Fruit fly (Drosophila melanogaster) whole organism, embryonic: ENCODE results near the gene Phs.

ENCODE experiments used
- Atf-2 ChIP-seq: fragments of 200-800 bp; sonication (Bioruptor generic); optimal IDR thresholded peaks from 2 replicates; lab custom pipeline; 2016; ENCODE audit warnings: missing biosample characterization, missing genetic modification characterization
- Bteb2 ChIP-seq: fragments of 200-800 bp; sonication (Bioruptor generic); optimal IDR thresholded peaks from 2 replicates; lab custom pipeline; 2016; ENCODE audit warnings: missing biosample characterization, missing genetic modification characterization
- CG12219 ChIP-seq: fragments of 200-800 bp; sonication (Bioruptor generic); optimal IDR thresholded peaks from 3 replicates; lab custom pipeline; 2018; ENCODE audit warnings: missing biosample characterization, mild to moderate bottlenecking, missing genetic modification characterization
- CG1233 ChIP-seq: fragments of 200-800 bp; sonication (Bioruptor generic); optimal IDR thresholded peaks from 4 replicates; lab custom pipeline; 2018; ENCODE audit warnings: missing biosample characterization, mild to moderate bottlenecking, missing genetic modification characterization
- CG13424 ChIP-seq: fragments of 200-800 bp; sonication (Bioruptor generic); optimal IDR thresholded peaks from 2 replicates; lab custom pipeline; 2019; ENCODE audit warnings: missing biosample characterization, mild to moderate bottlenecking, missing genetic modification characterization, moderate library complexity
- CG14014 ChIP-seq: fragments of 200-800 bp; sonication (Bioruptor generic); IDR thresholded peaks from 2 replicates; pipeline ENCODE4 v1.3.6; 2022; ENCODE audit warnings: missing biosample characterization, missing genetic modification characterization
- CG14860 ChIP-seq: fragments of 200-800 bp; sonication (Bioruptor generic); IDR thresholded peaks from 3 replicates; pipeline ENCODE4 v1.3.6; 2022; ENCODE audit warnings: missing biosample characterization, missing genetic modification characterization; ENCODE audit not compliant: partially characterized antibody
- CG15269 ChIP-seq: fragments of 200-800 bp; sonication (Bioruptor generic); optimal IDR thresholded peaks from 2 replicates; lab custom pipeline; 2018; ENCODE audit warnings: missing biosample characterization, mild to moderate bottlenecking, missing genetic modification characterization, moderate library complexity
- CG17328 ChIP-seq: fragments of 200-800 bp; sonication (Bioruptor generic); IDR thresholded peaks from 2 replicates; pipeline ENCODE4 v1.3.6; 2022; ENCODE audit warnings: missing biosample characterization, missing genetic modification characterization
- CG17361 ChIP-seq: fragments of 200-800 bp; sonication (Bioruptor generic); IDR thresholded peaks from 3 replicates; pipeline ENCODE4 v1.3.6; 2022; ENCODE audit warnings: missing biosample characterization, missing genetic modification characterization
- CG18262 ChIP-seq: fragments of 200-800 bp; optimal IDR thresholded peaks from 3 replicates; lab custom pipeline; 2019; ENCODE audit warnings: missing biosample characterization, mild to moderate bottlenecking, missing genetic modification characterization, moderate library complexity
- CG2678 ChIP-seq: fragments of 200-800 bp; sonication (Bioruptor generic); optimal IDR thresholded peaks from 3 replicates; lab custom pipeline; 2019; ENCODE audit warnings: missing biosample characterization, mild to moderate bottlenecking, missing genetic modification characterization, moderate library complexity
- CG31441 ChIP-seq: fragments of 200-800 bp; sonication (Bioruptor generic); IDR thresholded peaks from 2 replicates; pipeline ENCODE4 v1.3.6; 2022; ENCODE audit warnings: missing biosample characterization, missing genetic modification characterization
- CG3407 ChIP-seq: fragments of 200-800 bp; sonication (Bioruptor generic); optimal IDR thresholded peaks from 2 replicates; lab custom pipeline; 2018; ENCODE audit warnings: missing biosample characterization, mild to moderate bottlenecking, missing genetic modification characterization
- CG4328 ChIP-seq: fragments of 200-800 bp; sonication (Bioruptor generic); optimal IDR thresholded peaks from 3 replicates; lab custom pipeline; 2017; ENCODE audit warnings: missing biosample characterization, missing genetic modification reagents, missing genetic modification characterization
- CG4404 ChIP-seq: fragments of 200-800 bp; sonication (Bioruptor generic); IDR thresholded peaks from 2 replicates; pipeline ENCODE4 v1.3.6; 2022; ENCODE audit warnings: missing biosample characterization, missing genetic modification characterization
- CG5245 ChIP-seq: fragments of 200-800 bp; sonication (Bioruptor generic); optimal IDR thresholded peaks from 3 replicates; lab custom pipeline; 2016; ENCODE audit warnings: missing biosample characterization, missing genetic modification characterization
- CG6272 ChIP-seq: fragments of 200-800 bp; sonication (Bioruptor generic); IDR thresholded peaks from 2 replicates; pipeline ENCODE4 v1.3.6; 2022; ENCODE audit warnings: missing biosample characterization, missing genetic modification characterization
- CG6654 ChIP-seq: fragments of 200-800 bp; sonication (Bioruptor generic); optimal IDR thresholded peaks from 2 replicates; lab custom pipeline; 2017; ENCODE audit warnings: missing biosample characterization, mild to moderate bottlenecking, missing genetic modification characterization
- CG6689 ChIP-seq: fragments of 200-800 bp; sonication (Bioruptor generic); IDR thresholded peaks from 2 replicates; pipeline ENCODE4 v1.3.6; 2022; ENCODE audit warnings: missing biosample characterization, missing genetic modification characterization
- CG7556 ChIP-seq: fragments of 200-800 bp; sonication (Bioruptor generic); optimal IDR thresholded peaks from 2 replicates; lab custom pipeline; 2017; ENCODE audit warnings: missing biosample characterization, mild to moderate bottlenecking, missing genetic modification characterization
- CG9437 ChIP-seq: fragments of 200-800 bp; sonication (Bioruptor generic); optimal IDR thresholded peaks from 2 replicates; lab custom pipeline; 2018; ENCODE audit warnings: missing biosample characterization, mild to moderate bottlenecking, missing genetic modification characterization
- CG9727 ChIP-seq: fragments of 200-800 bp; sonication (Bioruptor generic); optimal IDR thresholded peaks from 3 replicates; lab custom pipeline; 2017; ENCODE audit warnings: missing biosample characterization, mild to moderate bottlenecking, missing genetic modification characterization
- Camta ChIP-seq: fragments of 200-800 bp; sonication (Bioruptor generic); optimal IDR thresholded peaks from 2 replicates; lab custom pipeline; 2016; ENCODE audit warnings: missing biosample characterization, missing genetic modification characterization
- Ets97D ChIP-seq: fragments of 200-800 bp; sonication (Bioruptor generic); optimal IDR thresholded peaks from 3 replicates; lab custom pipeline; 2016; ENCODE audit warnings: missing biosample characterization, missing genetic modification characterization
- Hr51 ChIP-seq, 2 experiments: fragments of 200-800 bp; sonication (Bioruptor generic); optimal IDR thresholded peaks; 2 replicates in 1 of 2; 3 replicates in 1 of 2; lab custom pipeline; 2016 to 2018; ENCODE audit warnings: missing biosample characterization in 2 of 2, missing genetic modification characterization in 2 of 2, mild to moderate bottlenecking in 1 of 2, moderate library complexity in 1 of 2
- Max ChIP-seq: fragments of 200-800 bp; sonication (Bioruptor generic); optimal IDR thresholded peaks from 2 replicates; lab custom pipeline; 2016; ENCODE audit warnings: missing biosample characterization, mild to moderate bottlenecking, missing genetic modification characterization
- Meics ChIP-seq: fragments of 200-800 bp; sonication (Bioruptor generic); optimal IDR thresholded peaks from 2 replicates; lab custom pipeline; 2017; ENCODE audit warnings: missing biosample characterization, mild to moderate bottlenecking, missing genetic modification characterization
- NC2β ChIP-seq: fragments of 200-800 bp; sonication (Bioruptor generic); optimal IDR thresholded peaks from 2 replicates; lab custom pipeline; 2016; ENCODE audit warnings: missing biosample characterization, missing genetic modification characterization
- Nf-YC ChIP-seq: fragments of 200-800 bp; optimal IDR thresholded peaks from 3 replicates; lab custom pipeline; 2019; ENCODE audit warnings: missing biosample characterization, mild to moderate bottlenecking, missing genetic modification characterization, moderate library complexity
- Oli ChIP-seq: fragments of 200-800 bp; sonication (Bioruptor generic); optimal IDR thresholded peaks from 2 replicates; lab custom pipeline; 2018; ENCODE audit warnings: missing biosample characterization, mild to moderate bottlenecking, missing genetic modification characterization, moderate library complexity
- Opbp ChIP-seq: fragments of 200-800 bp; sonication (Bioruptor generic); IDR thresholded peaks from 3 replicates; pipeline ENCODE4 v1.3.6; 2022; ENCODE audit warnings: missing biosample characterization, missing genetic modification characterization; ENCODE audit not compliant: partially characterized antibody
- Taf1 ChIP-seq: fragments of 200-800 bp; sonication (Bioruptor generic); IDR thresholded peaks from 2 replicates; pipeline ENCODE4 v1.3.6; 2022; ENCODE audit warnings: missing biosample characterization, missing genetic modification characterization
- Xrp1 ChIP-seq: fragments of 200-800 bp; sonication (Bioruptor generic); IDR thresholded peaks from 2 replicates; pipeline ENCODE4 v1.3.6; 2022; ENCODE audit warnings: missing biosample characterization, missing genetic modification characterization
- chn ChIP-seq: fragments of 200-800 bp; sonication (Bioruptor generic); optimal IDR thresholded peaks from 2 replicates; lab custom pipeline; 2016; ENCODE audit warnings: missing biosample characterization, missing genetic modification characterization
- dmrt99B ChIP-seq: fragments of 200-800 bp; sonication (Bioruptor generic); optimal IDR thresholded peaks from 2 replicates; lab custom pipeline; 2018; ENCODE audit warnings: missing biosample characterization, mild to moderate bottlenecking, missing genetic modification characterization, moderate library complexity
- dpn ChIP-seq, 2 experiments: fragments of 200-800 bp; sonication (Bioruptor generic); optimal IDR thresholded peaks; 3 replicates each; lab custom pipeline; 2016; ENCODE audit warnings: missing biosample characterization in 2 of 2, missing genetic modification characterization in 2 of 2
- gem ChIP-seq: fragments of 200-800 bp; sonication (Bioruptor generic); optimal IDR thresholded peaks from 2 replicates; lab custom pipeline; 2019; ENCODE audit warnings: missing biosample characterization, mild to moderate bottlenecking, missing genetic modification characterization, moderate library complexity
- gfzf ChIP-seq: fragments of 200-800 bp; sonication (Bioruptor generic); optimal IDR thresholded peaks from 2 replicates; lab custom pipeline; 2016; ENCODE audit warnings: missing biosample characterization, mild to moderate bottlenecking, missing genetic modification characterization, moderate library complexity
- grau ChIP-seq: fragments of 200-800 bp; optimal IDR thresholded peaks from 3 replicates; lab custom pipeline; 2019; ENCODE audit warnings: missing biosample characterization, mild to moderate bottlenecking, missing genetic modification characterization, moderate library complexity
- luna ChIP-seq: fragments of 200-800 bp; sonication (Bioruptor generic); optimal IDR thresholded peaks from 2 replicates; lab custom pipeline; 2016; ENCODE audit warnings: missing biosample characterization, missing genetic modification characterization
- nmo ChIP-seq: fragments of 200-800 bp; sonication (Bioruptor generic); optimal IDR thresholded peaks from 2 replicates; lab custom pipeline; 2018; ENCODE audit warnings: missing biosample characterization, mild to moderate bottlenecking, missing genetic modification characterization, moderate library complexity
- peb ChIP-seq: fragments of 200-800 bp; sonication (Bioruptor generic); IDR thresholded peaks from 2 replicates; pipeline ENCODE4 v1.3.6; 2022; ENCODE audit warnings: missing biosample characterization, missing genetic modification characterization
- phol ChIP-seq: fragments of 200-800 bp; sonication (Bioruptor generic); optimal IDR thresholded peaks from 3 replicates; lab custom pipeline; 2018; ENCODE audit warnings: missing biosample characterization, mild to moderate bottlenecking, missing genetic modification characterization, moderate library complexity
- pnt ChIP-seq: fragments of 200-800 bp; sonication (Bioruptor generic); optimal IDR thresholded peaks from 3 replicates; lab custom pipeline; 2016; ENCODE audit warnings: missing biosample characterization, missing genetic modification characterization
- ranshi ChIP-seq: fragments of 200-800 bp; sonication (Bioruptor generic); IDR thresholded peaks from 2 replicates; pipeline ENCODE4 v1.3.6; 2022; ENCODE audit warnings: missing biosample characterization, missing genetic modification characterization
- rib ChIP-seq: fragments of 200-800 bp; sonication (Bioruptor generic); IDR thresholded peaks from 2 replicates; pipeline ENCODE4 v1.3.6; 2022; ENCODE audit warnings: missing biosample characterization, missing genetic modification characterization
- ro ChIP-seq: fragments of 200-800 bp; sonication (Bioruptor generic); IDR thresholded peaks from 2 replicates; pipeline ENCODE4 v1.3.6; 2022; ENCODE audit warnings: missing biosample characterization, missing genetic modification characterization
- run ChIP-seq: fragments of 200-800 bp; sonication (Bioruptor generic); optimal IDR thresholded peaks from 3 replicates; lab custom pipeline; 2018; ENCODE audit warnings: missing biosample characterization, mild to moderate bottlenecking, missing genetic modification characterization
- schlank ChIP-seq: fragments of 200-800 bp; sonication (Bioruptor generic); optimal IDR thresholded peaks from 2 replicates; lab custom pipeline; 2018; ENCODE audit warnings: missing biosample characterization, mild to moderate bottlenecking, missing genetic modification characterization
- toy ChIP-seq: fragments of 200-800 bp; sonication (Bioruptor generic); IDR thresholded peaks from 2 replicates; pipeline ENCODE4 v1.3.6; 2022; ENCODE audit warnings: missing biosample characterization, missing genetic modification characterization
- wek ChIP-seq: fragments of 200-800 bp; sonication (Bioruptor generic); optimal IDR thresholded peaks from 3 replicates; lab custom pipeline; 2018; ENCODE audit warnings: missing biosample characterization, mild to moderate bottlenecking, missing genetic modification characterization, moderate library complexity

The Phs gene

DNA sequence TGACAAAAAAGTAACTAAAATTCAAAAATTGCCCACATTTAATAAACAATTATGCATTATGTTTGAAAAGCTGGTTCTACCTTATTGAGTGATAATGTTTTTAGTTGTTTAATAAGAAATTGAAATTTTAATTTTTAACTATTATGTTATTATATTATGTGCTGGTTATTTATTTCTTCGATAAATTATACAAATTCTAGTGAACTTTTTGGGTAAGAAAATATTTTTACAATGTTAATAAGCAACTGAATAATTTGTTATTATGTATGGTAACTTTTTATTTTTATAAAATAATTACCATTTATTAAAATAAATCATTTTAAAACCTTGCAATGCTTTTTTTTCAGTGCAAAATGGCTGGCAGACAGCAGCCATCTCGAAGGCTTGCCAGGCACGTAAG is 3.2 kb upstream of the Phs start:
- peak; percentile 16 for TF ChIP-seq Nf-YC
- no peak for TF ChIP-seq dpn (GFP tag; optimal IDR thresholded peaks at IDR 0.05; lab: Kevin White, UChicago)
- TF ChIP-seq run (tag; lab: Kevin White, UChicago) = no peak
- peak; percentile 40 for TF ChIP-seq CG18262 (tag; lab: Kevin White, UChicago)
- no peak for TF ChIP-seq Taf1 (GFP tag; lab: Robert Waterston, UW)
- TF ChIP-seq ro (GFP tag; lab: Robert Waterston, UW) = no peak
- no peak for TF ChIP-seq Max (GFP tag; lab: Kevin White, UChicago)
- TF ChIP-seq gfzf (GFP tag; lab: Kevin White, UChicago) = no peak
- no peak for TF ChIP-seq CG4328
- TF ChIP-seq grau = peak; percentile 50
- TF ChIP-seq peb = no peak
- no peak for TF ChIP-seq pnt (GFP tag; lab: Kevin White, UChicago)
- peak; percentile 73 for TF ChIP-seq CG2678 (tag; lab: Kevin White, UChicago)
- TF ChIP-seq dmrt99B (tag; lab: Kevin White, UChicago) = peak; percentile 27
- TF ChIP-seq CG7556 (GFP tag; lab: Kevin White, UChicago) = peak; percentile 52
- TF ChIP-seq CG3407 (GFP tag; lab: Kevin White, UChicago) = no peak
- peak; percentile 55 for TF ChIP-seq Meics (GFP tag; lab: Kevin White, UChicago)
- no peak for TF ChIP-seq CG14014 (GFP tag; lab: Robert Waterston, UW)
- TF ChIP-seq Atf-2 (GFP tag; lab: Kevin White, UChicago) = no peak
- no peak for TF ChIP-seq CG4404 (GFP tag; lab: Robert Waterston, UW)
- TF ChIP-seq chn (GFP tag; lab: Kevin White, UChicago) = no peak
- TF ChIP-seq Hr51 (GFP tag; optimal IDR thresholded peaks at IDR 0.05; lab: Kevin White, UChicago) = peak in 1 of 2 experiments; percentile 44
- no peak for TF ChIP-seq CG12219 (GFP tag; lab: Kevin White, UChicago)
- no peak for TF ChIP-seq rib (GFP tag; lab: Robert Waterston, UW)
- no peak for TF ChIP-seq wek
- no peak for TF ChIP-seq CG6689
- no peak for TF ChIP-seq CG14860 (GFP tag; lab: Robert Waterston, UW)
- no peak for TF ChIP-seq ranshi
- TF ChIP-seq CG31441 = peak; percentile 55; the same call in 1 of the 2 replicates
- peak; percentile 59; the same call in 1 of the 3 replicates for TF ChIP-seq CG17361 (GFP tag; lab: Robert Waterston, UW)
- peak; percentile 31 for TF ChIP-seq CG1233
- TF ChIP-seq luna (GFP tag; lab: Kevin White, UChicago) = no peak
- peak; percentile 19 for TF ChIP-seq phol (tag; lab: Kevin White, UChicago)
- peak; percentile 6 for TF ChIP-seq Oli (tag; lab: Kevin White, UChicago)
- no peak for TF ChIP-seq CG17328 (GFP tag; lab: Robert Waterston, UW)
- TF ChIP-seq CG15269 (tag; lab: Kevin White, UChicago) = peak; percentile 2
- TF ChIP-seq toy (GFP tag; lab: Robert Waterston, UW) = no peak
- peak; percentile 39 for TF ChIP-seq CG9727 (GFP tag; lab: Kevin White, UChicago)
- TF ChIP-seq nmo (GFP tag; lab: Kevin White, UChicago) = peak; percentile 14
- no peak for TF ChIP-seq Opbp (GFP tag; lab: Robert Waterston, UW)
- TF ChIP-seq CG13424 = peak; percentile 29
- TF ChIP-seq CG9437 = peak; percentile 32
- no peak for TF ChIP-seq Bteb2
- TF ChIP-seq Xrp1 (GFP tag; lab: Robert Waterston, UW) = no peak
- no peak for TF ChIP-seq Ets97D (GFP tag; lab: Kevin White, UChicago)
- TF ChIP-seq CG6654 (GFP tag; lab: Kevin White, UChicago) = no peak
- TF ChIP-seq Camta (GFP tag; lab: Kevin White, UChicago) = no peak
- TF ChIP-seq schlank (tag; lab: Kevin White, UChicago) = no peak
- no peak for TF ChIP-seq NC2β
- TF ChIP-seq CG5245 (GFP tag; lab: Kevin White, UChicago) = no peak
- peak; percentile 48 for TF ChIP-seq gem (tag; lab: Kevin White, UChicago)
- TF ChIP-seq CG6272 (GFP tag; lab: Robert Waterston, UW) = no peak
